Worm (Caenorhabditis elegans) whole organism, L1 larva: ENCODE results near the gene drd-5.

Experiments
- ama-1 ChIP-seq: fragments of 150-350 bp; optimal IDR thresholded peaks from 2 replicates; lab custom pipeline; 2014
- ceh-82 ChIP-seq, 3 experiments: fragments of 150-350 bp in 1 of 3; sonication (generic microtip) in 2 of 3; optimal IDR thresholded peaks; 2 replicates each; lab custom pipeline; 2014 to 2017; ENCODE audit warnings: missing biosample characterization in 3 of 3, missing genetic modification characterization in 3 of 3
- egl-13 ChIP-seq: sonication (generic microtip); optimal IDR thresholded peaks from 2 replicates; lab custom pipeline; 2016; ENCODE audit warnings: missing genotype, missing genetic modification reagents, missing genetic modification characterization, missing compliant biosample characterization
- elt-3 ChIP-seq, 6 experiments: fragments of 150-350 bp in 1 of 6; sonication (generic microtip); optimal IDR thresholded peaks; 2 replicates each; lab custom pipeline; 2017 to 2018; ENCODE audit warnings: missing biosample characterization in 6 of 6, missing genetic modification characterization in 6 of 6, inconsistent platforms in 1 of 6
- isw-1 ChIP-seq: fragments of 200-800 bp; sonication (Bioruptor generic); IDR thresholded peaks from 2 replicates; pipeline ENCODE4 v1.3.6; 2022; ENCODE audit warnings: missing genetic modification characterization, missing compliant biosample characterization
- lin-13 ChIP-seq: fragments of 150-350 bp; optimal IDR thresholded peaks from 2 replicates; lab custom pipeline; 2014; ENCODE audit warnings: missing biosample characterization, missing genetic modification reagents, missing genetic modification characterization
- lsy-2 ChIP-seq, 2 experiments: fragments of 150-350 bp; optimal IDR thresholded peaks; 2 replicates each; lab custom pipeline; 2014; ENCODE audit warnings: missing biosample characterization in 2 of 2, missing genetic modification characterization in 2 of 2
- nhr-12 ChIP-seq: sonication (generic microtip); optimal IDR thresholded peaks from 2 replicates; lab custom pipeline; 2017; ENCODE audit warnings: missing biosample characterization, missing genetic modification characterization
- nhr-237 ChIP-seq: fragments of 150-350 bp; optimal IDR thresholded peaks from 2 replicates; lab custom pipeline; 2014; ENCODE audit warnings: missing biosample characterization, missing genetic modification characterization
- nhr-77 ChIP-seq: fragments of 150-350 bp; optimal IDR thresholded peaks from 2 replicates; lab custom pipeline; 2014; ENCODE audit warnings: missing biosample characterization, missing genetic modification characterization
- rnt-1 ChIP-seq: sonication (generic microtip); optimal IDR thresholded peaks from 2 replicates; lab custom pipeline; 2016; ENCODE audit warnings: mild to moderate bottlenecking, missing genetic modification characterization, moderate library complexity, missing compliant biosample characterization
- skn-1 ChIP-seq: fragments of 150-350 bp; optimal IDR thresholded peaks from 2 replicates; lab custom pipeline; 2014; ENCODE audit warnings: missing biosample characterization, missing genetic modification characterization
- snpc-4 ChIP-seq: fragments of 150-350 bp; optimal IDR thresholded peaks from 2 replicates; lab custom pipeline; 2014; ENCODE audit warnings: missing biosample characterization, missing genetic modification characterization

DNA sequence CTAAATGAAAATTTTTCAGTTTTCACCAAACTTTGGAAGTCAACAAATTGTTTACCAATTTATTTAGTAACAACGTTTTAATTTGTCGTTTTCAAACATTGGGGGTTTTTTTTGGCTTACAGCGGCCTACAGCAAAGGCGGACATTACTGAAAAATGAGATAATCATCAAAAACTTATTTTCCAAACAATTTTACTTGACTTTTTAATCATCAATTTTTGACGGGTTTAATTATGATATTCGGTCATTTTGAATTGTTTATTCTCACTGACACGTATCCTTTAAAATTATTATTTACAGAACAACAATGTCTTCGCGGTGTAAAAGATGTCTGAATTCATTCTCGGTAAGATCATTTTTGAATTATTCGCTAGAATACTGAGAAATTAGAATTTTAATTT lies 21.4 kb upstream of the drd-5 start, which contains the start of gene F40B5.2:
- TF ChIP-seq ama-1 (no peak), isw-1 (no peak), nhr-237 (tag; lab: Kevin White, UChicago) (no peak), nhr-12 (tag; lab: Kevin White, UChicago) (no peak), ceh-82 (tag; optimal IDR thresholded peaks at IDR 0.05; lab: Kevin White, UChicago) (no peak), elt-3 (tag; optimal IDR thresholded peaks at IDR 0.05; lab: Kevin White, UChicago) (no peak), rnt-1 (no peak), snpc-4 (tag; lab: Kevin White, UChicago) (no peak), nhr-77 (tag; lab: Kevin White, UChicago) (no peak), skn-1 (tag; lab: Kevin White, UChicago) (no peak), lsy-2 (tag; optimal IDR thresholded peaks at IDR 0.05; lab: Kevin White, UChicago) (no peak), egl-13 (tag; lab: Kevin White, UChicago) (no peak), lin-13 (GFP tag; lab: Kevin White, UChicago) (no peak)
